Fruit fly (Drosophila melanogaster) whole organism, larva: ENCODE results near the gene vsg.

Experiments used
- noc ChIP-seq: fragments of 200-800 bp; sonication (Bioruptor generic); optimal IDR thresholded peaks from 3 replicates; lab custom pipeline; 2019; ENCODE audit warnings: missing biosample characterization, mild to moderate bottlenecking, missing genetic modification characterization, moderate library complexity

vsg gene

dm6 chr3L:9714537-9715144 lies 517 bp downstream of the vsg start:
- no peak for TF ChIP-seq noc (tag; lab: Kevin White, UChicago)

DNA sequence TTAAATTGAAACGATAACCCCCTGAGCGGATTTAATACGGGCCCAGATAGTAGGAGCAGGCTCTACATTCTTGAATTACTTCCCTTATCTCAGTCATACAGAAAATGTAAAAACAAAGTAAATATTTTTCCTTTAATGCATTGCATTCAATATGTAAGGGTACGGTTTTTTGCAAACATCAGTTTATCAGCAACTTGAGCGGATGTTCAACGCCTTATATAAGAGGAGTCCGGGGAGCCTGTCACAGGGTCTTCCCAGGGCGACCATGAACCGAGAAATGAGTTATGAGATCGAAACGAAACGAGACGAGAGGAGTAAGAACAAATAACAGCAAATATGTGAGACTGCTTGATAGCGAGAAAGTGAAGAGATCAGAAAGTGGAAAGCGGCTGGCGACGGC lies 2.5 kb downstream of the vsg start:
- TF ChIP-seq noc (tag; lab: Kevin White, UChicago) = no peak

- TF ChIP-seq noc (tag; lab: Kevin White, UChicago) = no peak
These were observed 3.0 kb downstream of the vsg start for dm6 chr3L:9717101-9717500.

DNA sequence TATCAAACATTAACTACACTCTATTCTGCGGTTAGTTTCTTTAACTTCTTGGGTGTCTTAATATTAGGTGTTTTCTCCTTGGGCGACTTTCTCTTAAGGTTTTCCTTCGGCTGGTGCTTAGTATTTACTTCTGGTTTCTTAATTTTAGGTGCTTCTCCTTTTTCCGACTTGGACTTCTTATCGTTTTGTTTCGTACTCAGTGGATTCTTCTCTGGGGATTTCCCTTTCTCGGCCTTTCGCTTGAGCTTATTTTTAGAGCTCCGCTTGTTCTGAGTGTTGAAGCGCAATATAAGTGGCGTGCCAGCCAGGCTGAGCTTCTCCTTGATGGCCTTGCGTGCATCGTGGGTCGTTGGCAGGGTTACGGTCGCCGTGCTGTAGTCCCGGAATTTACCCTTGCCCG lies 3.7 kb downstream of the vsg start:
- no peak for TF ChIP-seq noc (tag; lab: Kevin White, UChicago)

DNA sequence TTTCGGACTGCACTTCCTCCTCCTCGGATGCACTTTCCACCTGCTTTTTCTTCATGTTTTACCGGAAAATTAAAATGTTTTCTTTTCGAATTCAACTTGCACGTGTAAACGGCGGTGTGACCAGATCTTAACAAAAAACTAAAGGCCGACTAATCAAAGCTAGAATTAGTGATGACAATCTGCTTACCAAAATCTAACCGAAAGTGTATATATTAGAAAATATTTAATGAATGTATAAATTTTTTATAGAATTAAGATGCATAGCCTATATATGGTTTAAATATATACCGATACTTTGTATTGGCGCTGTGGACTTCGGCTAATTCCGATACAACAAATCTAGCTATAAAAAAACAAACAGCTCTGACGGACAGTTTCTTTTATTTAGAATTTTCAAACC lies 4.8 kb downstream of the vsg start, which contains the start of the genes CG18178 and CG14174:
Gene CG18178, minus strand, starts transcription at position 216 of the 400 bp plus-strand sequence.
Gene CG14174, plus strand, starts transcription at position 400 of the 400 bp plus-strand sequence.
- peak; percentile 58 for TF ChIP-seq noc (tag; lab: Kevin White, UChicago)

DNA sequence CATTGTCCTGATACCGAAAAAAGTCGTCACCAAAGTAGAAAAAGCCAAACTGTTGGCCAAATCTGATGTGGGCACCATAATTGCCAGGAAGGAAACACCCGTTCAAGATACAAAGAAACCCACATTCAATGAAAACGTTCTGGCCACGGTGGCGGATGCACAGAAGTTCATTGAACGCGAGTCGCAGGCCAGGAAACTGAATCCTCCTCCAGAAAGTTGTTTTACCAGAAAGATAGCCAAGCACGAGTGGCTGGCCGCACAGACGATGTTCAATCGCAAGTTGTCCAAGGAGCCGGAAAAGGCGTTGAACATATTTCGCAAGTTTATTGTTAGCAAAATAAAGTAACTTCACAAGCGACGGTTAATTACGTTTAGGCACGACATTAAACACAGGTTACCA lies 6.0 kb downstream of the vsg start:
- no peak for TF ChIP-seq noc (tag; lab: Kevin White, UChicago)

- TF ChIP-seq noc (tag; lab: Kevin White, UChicago) = peak; percentile 42
These were observed 9.0 kb downstream of the vsg start, which contains the start of the genes nbs and defl for dm6 chr3L:9723108-9723507. Gene nbs, minus strand, starts transcription at chr3L:9723194. Gene defl, plus strand, starts transcription at chr3L:9723423.

- TF ChIP-seq noc (tag; lab: Kevin White, UChicago) = no peak
These were observed 12.6 kb downstream of the vsg start, which contains the start of gene Naa60 for dm6 chr3L:9726707-9727106. Gene Naa60, plus strand, starts transcription at chr3L:9726895.

dm6 chr3L:9729795-9730421 lies 15.8 kb downstream of the vsg start, which contains the start of gene ATPsynB:
Gene ATPsynB, plus strand, starts transcription at chr3L:9729999.
- TF ChIP-seq noc (tag; lab: Kevin White, UChicago) = no peak

dm6 chr3L:9733563-9733962 lies 19.4 kb downstream of the vsg start, which contains the start of gene CG6749:
Gene CG6749, minus strand, starts transcription at chr3L:9733807.
- TF ChIP-seq noc (tag; lab: Kevin White, UChicago) = no peak

DNA sequence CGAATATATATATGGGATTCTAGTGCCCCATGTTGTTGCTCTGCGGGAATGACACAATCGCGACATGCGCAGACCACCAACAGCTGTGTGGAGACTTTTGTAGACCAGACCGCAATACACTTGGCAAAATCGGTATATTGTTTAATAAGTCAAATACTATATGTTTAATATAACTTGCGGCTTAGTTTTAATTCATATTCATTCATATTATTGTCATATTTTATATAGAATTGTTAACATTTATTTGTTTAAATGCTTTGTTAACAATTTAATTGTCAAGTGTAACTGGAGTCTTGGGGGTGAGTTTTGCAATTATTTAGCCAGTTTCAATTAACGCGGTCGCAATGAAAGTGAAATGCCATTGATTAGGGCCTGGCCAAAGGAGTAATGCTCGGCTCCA lies 25.5 kb downstream of the vsg start:
- TF ChIP-seq noc (tag; lab: Kevin White, UChicago) = no peak

dm6 chr3L:9742342-9742741 lies 28.2 kb downstream of the vsg start:
- TF ChIP-seq noc (tag; lab: Kevin White, UChicago) = no peak

- TF ChIP-seq noc (tag; lab: Kevin White, UChicago) = no peak
These were observed 30.0 kb downstream of the vsg start for dm6 chr3L:9744060-9744549.

DNA sequence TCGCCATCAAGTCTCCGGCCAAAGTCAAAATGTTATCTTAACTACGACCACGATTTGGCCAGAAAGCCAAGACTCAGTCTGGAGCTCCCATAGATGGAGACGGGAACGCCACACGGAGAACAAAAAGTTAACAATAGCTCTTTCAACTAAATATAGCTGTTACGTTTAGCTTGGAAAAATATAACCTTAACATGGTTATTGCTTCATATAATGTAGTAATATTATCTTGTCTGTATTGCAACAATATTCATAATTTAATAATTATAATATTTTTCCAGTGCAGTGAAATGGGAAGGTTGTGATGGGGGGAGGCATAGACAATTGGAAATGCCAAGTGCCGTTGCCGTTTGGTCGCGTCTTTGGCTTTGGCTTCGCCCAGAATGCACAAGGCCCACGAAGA lies 31.3 kb downstream of the vsg start:
- TF ChIP-seq noc (tag; lab: Kevin White, UChicago) = no peak

dm6 chr3L:9751625-9752024 lies 37.5 kb downstream of the vsg start:
- no peak for TF ChIP-seq noc (tag; lab: Kevin White, UChicago)

DNA sequence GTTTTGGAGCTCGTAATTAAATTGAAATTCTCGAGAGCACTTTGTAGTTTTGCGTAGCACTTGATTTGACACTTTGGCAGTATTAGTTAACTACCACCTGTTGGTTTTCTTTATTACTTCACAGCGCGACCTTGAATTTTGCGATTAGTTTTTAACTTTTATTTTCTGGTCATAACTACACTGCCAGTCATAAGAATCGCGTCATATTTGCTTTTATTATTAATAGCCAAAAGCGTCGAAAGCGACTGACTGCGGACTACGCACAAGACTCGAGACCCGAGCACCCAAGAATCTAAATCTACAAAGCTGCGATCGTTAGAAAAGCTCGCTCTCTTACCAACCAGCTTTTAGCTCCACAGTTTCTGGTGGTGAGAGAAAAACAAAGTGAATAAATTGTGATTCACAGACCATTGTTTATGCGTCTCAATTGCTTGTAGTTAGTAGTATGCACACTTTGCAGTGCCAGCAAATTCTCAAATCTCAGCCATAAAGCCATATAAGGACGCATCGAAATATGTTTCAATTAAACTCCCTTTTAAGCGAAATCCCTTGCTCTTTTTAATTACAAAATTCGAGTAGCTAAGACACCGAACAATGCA lies 46.1 kb downstream of the vsg start, which contains the start of gene CG42268:
Gene CG42268, minus strand, starts transcription at position 245 of the 599 bp plus-strand sequence.
- TF ChIP-seq noc (tag; lab: Kevin White, UChicago) = peak; percentile 9
